Fruit fly (Drosophila melanogaster) Kc167 (cell line): Measurements from ENCODE around the gene BtbVII.

Source experiments
- h ChIP-seq: fragments of >200 bp; optimal IDR thresholded peaks from 3 replicates; lab custom pipeline; 2018; ENCODE audit warnings: missing external identifiers
- psq ChIP-seq: fragments of >200 bp; optimal IDR thresholded peaks from 2 replicates; lab custom pipeline; 2017; ENCODE audit warnings: missing external identifiers

DNA sequence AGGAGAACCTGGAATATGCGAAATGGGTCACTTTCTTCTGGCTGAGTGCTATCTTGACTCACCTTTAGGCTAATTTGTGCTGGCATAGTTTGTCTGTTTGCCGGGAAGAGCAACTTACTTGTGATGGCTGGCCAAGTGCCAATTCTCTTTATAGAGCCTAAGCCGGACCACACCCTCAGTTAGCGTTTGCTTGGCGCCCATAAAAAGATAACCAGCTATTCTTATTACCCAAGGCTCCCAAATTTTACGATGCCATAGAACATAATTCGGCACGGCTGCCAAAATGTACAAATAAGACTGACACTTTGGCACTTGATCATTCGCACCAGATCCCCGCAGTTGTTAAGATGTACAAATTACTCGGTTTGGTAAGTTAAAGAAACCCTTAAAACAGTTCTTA is 41.2 kb downstream of the BtbVII start, which contains the start of the genes CG42525 and CG14958:
- TF ChIP-seq h (lab: Kevin White, UChicago) (no peak), psq (lab: Kevin White, UChicago) (no peak)
